Fruit fly (Drosophila melanogaster): Measurements from ENCODE around the gene Cdep.

The Cdep gene

DNA sequence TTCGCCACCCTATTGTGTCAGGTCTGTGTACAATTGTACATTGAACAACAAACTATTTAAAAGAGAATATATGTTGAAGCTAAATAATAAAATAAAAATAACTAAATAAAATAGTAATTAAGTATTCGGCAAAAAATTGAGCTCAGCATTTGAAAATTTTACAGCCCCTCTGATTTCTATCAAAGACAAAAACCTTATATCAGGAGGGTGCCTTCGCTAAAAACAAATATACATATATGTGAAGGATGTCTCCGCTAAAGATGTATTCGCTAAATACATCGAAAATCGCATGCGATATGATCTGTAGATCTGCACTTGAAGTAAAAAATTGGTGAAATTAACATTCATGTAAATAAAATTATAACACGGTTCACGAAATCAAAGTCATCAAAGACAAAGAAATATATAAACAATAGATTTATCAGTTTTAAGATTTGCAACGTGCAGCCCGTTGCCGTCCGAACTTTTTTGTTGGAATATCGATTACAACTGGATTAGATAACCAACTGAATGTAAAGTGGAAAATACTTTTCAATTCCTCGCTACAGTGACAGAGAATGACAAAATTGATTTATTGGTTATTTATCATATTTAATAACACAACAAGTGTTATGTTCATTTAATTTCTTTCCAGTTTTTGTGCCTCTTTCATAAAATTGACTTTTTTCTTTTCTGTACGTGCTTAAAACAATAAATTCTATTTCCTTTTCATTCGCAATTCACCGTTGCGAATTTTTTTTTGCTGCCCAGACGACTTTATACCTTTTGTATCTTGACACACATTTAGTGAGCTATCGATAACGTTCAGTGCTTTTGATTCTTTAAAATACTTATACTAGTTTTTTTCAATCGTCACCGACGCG lies 4.4 kb upstream of the Cdep start, which contains the start of gene Gnf1 (continued):
- TF ChIP-seq gem (tag; optimal IDR thresholded peaks at IDR 0.05) (peak; percentile 2), p53 (GFP tag; optimal IDR thresholded peaks at IDR 0.05) (no peak), crc (GFP tag; optimal IDR thresholded peaks at IDR 0.05) (no peak), CG33213 (GFP tag; optimal IDR thresholded peaks at IDR 0.05) (peak; percentile 19), CG14667 (GFP tag; IDR thresholded peaks at IDR 0.05) (no peak), Dfd (GFP tag; optimal IDR thresholded peaks at IDR 0.05) (no peak), lbe (GFP tag; optimal IDR thresholded peaks at IDR 0.05) (no peak), corto (GFP tag; optimal IDR thresholded peaks at IDR 0.05) (no peak), zen (tag; optimal IDR thresholded peaks at IDR 0.05) (peak; percentile 29), danr (GFP tag; IDR thresholded peaks at IDR 0.05) (no peak), tll (GFP tag; optimal IDR thresholded peaks at IDR 0.05) (no peak), grau (tag; optimal IDR thresholded peaks at IDR 0.05) (no peak), stc (GFP tag; IDR thresholded peaks at IDR 0.05) (no peak), CG12391 (tag; optimal IDR thresholded peaks at IDR 0.05) (peak; percentile 11), Rfx (GFP tag; IDR thresholded peaks at IDR 0.05) (no peak), Hmx (GFP tag; optimal IDR thresholded peaks at IDR 0.05) (peak; percentile 6), CG17802 (tag; optimal IDR thresholded peaks at IDR 0.05) (no peak), Myb (GFP tag; optimal IDR thresholded peaks at IDR 0.05) (peak; percentile 7), inv (GFP tag; IDR thresholded peaks at IDR 0.05; ENCODE audit: partially characterized antibody) (peak; percentile 56), CG7963 (GFP tag; IDR thresholded peaks at IDR 0.05; ENCODE audit: partially characterized antibody) (0 out of 3 replicates have a peak, but pooled peaks have one; percentile 26), CoRest (tag; optimal IDR thresholded peaks at IDR 0.05) (peak; percentile 39), CG12942 (GFP tag; optimal IDR thresholded peaks at IDR 0.05) (no peak), vfl (GFP tag; optimal IDR thresholded peaks at IDR 0.05) (no peak), fd3F (GFP tag; optimal IDR thresholded peaks at IDR 0.05) (no peak), MBD-R2 (GFP tag; IDR thresholded peaks at IDR 0.05) (no peak), CG12659 (GFP tag; optimal IDR thresholded peaks at IDR 0.05) (peak; percentile 55), pb (GFP tag; optimal IDR thresholded peaks at IDR 0.05) (no peak), CG14860 (GFP tag; IDR thresholded peaks at IDR 0.05; ENCODE audit: partially characterized antibody) (peak; percentile 27; the same call in 2 of the 3 replicates), CG34224 (GFP tag; IDR thresholded peaks at IDR 0.05; ENCODE audit: partially characterized antibody) (peak; percentile 56; the same call in 2 of the 3 replicates), CG10366 (GFP tag; IDR thresholded peaks at IDR 0.05) (no peak), CTCF (GFP tag; optimal IDR thresholded peaks at IDR 0.05) (peak; percentile 85), Dek (tag; optimal IDR thresholded peaks at IDR 0.05) (peak; percentile 49), Awh (GFP tag; IDR thresholded peaks at IDR 0.05) (no peak), Lhr (GFP tag; optimal IDR thresholded peaks at IDR 0.05) (peak; percentile 66), CG6813 (GFP tag; optimal IDR thresholded peaks at IDR 0.05) (no peak), Opbp (GFP tag; IDR thresholded peaks at IDR 0.05; ENCODE audit: partially characterized antibody) (peak; percentile 64; the same call in 1 of the 3 replicates), CG7839 (tag; optimal IDR thresholded peaks at IDR 0.05) (peak; percentile 10), unc-4 (GFP tag; IDR thresholded peaks at IDR 0.05; ENCODE audit: partially characterized antibody) (peak; percentile 63; the same call in 1 of the 2 replicates), oc (tag; optimal IDR thresholded peaks at IDR 0.05) (no peak), CG8388 (GFP tag; optimal IDR thresholded peaks at IDR 0.05) (peak; percentile 22), nerfin-2 (GFP tag; IDR thresholded peaks at IDR 0.05; ENCODE audit: partially characterized antibody) (no peak), CG7271 (tag; optimal IDR thresholded peaks at IDR 0.05) (no peak), ttk (GFP tag; IDR thresholded peaks at IDR 0.05) (no peak), Atf-2 (GFP tag; optimal IDR thresholded peaks at IDR 0.05) (no peak), seq (GFP tag; IDR thresholded peaks at IDR 0.05) (no peak), CG4282 (GFP tag; optimal IDR thresholded peaks at IDR 0.05) (no peak), sna (GFP tag; IDR thresholded peaks at IDR 0.05; ENCODE audit: partially characterized antibody) (peak; percentile 39; the same call in 1 of the 2 replicates)
